Worm (Caenorhabditis elegans) whole organism, L2 larva: Measurements from ENCODE around the gene C29F9.6.
A peak's percentile ranks its signal among the peaks of the same experiment; 100 is the strongest.
"Not testable (repeated sequence)": the region's sequence is repeated elsewhere in the genome, so short reads cannot be mapped to it uniquely, and the experiment has no call there.

Source experiments
- C34F6.9 ChIP-seq: fragments of 150-350 bp; optimal IDR thresholded peaks from 2 replicates; lab custom pipeline; 2014; ENCODE audit warnings: missing biosample characterization, missing genetic modification characterization
- F13H6.1 ChIP-seq: sonication (generic microtip); optimal IDR thresholded peaks from 2 replicates; lab custom pipeline; 2016; ENCODE audit warnings: missing genetic modification characterization, missing compliant biosample characterization
- R02D3.7 ChIP-seq: fragments of 150-350 bp; optimal IDR thresholded peaks from 2 replicates; lab custom pipeline; 2014; ENCODE audit warnings: missing biosample characterization, missing genetic modification characterization
- Y55F3AM.14 ChIP-seq: fragments of 200-800 bp; sonication (Bioruptor generic); optimal IDR thresholded peaks from 2 replicates; lab custom pipeline; 2018; ENCODE audit warnings: mild to moderate bottlenecking, missing genetic modification characterization, missing compliant biosample characterization
- ZK546.5 ChIP-seq: sonication (generic microtip); optimal IDR thresholded peaks from 2 replicates; lab custom pipeline; 2017; ENCODE audit warnings: missing biosample characterization, missing genetic modification characterization
- alr-1 ChIP-seq: fragments of 150-350 bp; optimal IDR thresholded peaks from 2 replicates; lab custom pipeline; 2014; ENCODE audit warnings: missing biosample characterization, missing genetic modification characterization
- aly-2 ChIP-seq: fragments of 150-350 bp; optimal IDR thresholded peaks from 2 replicates; lab custom pipeline; 2014; ENCODE audit warnings: missing biosample characterization, missing genetic modification characterization
- ama-1 ChIP-seq: fragments of 150-350 bp; optimal IDR thresholded peaks from 2 replicates; lab custom pipeline; 2018; ENCODE audit warnings: inconsistent platforms
- blmp-1 ChIP-seq: sonication (generic microtip); optimal IDR thresholded peaks from 2 replicates; lab custom pipeline; 2017; ENCODE audit warnings: missing genetic modification characterization, mild to moderate bottlenecking, missing compliant biosample characterization, antibody characterized with exemption, moderate library complexity; ENCODE audit not compliant: insufficient read depth
- ceh-16 ChIP-seq: fragments of 150-350 bp; optimal IDR thresholded peaks from 2 replicates; lab custom pipeline; 2014; ENCODE audit warnings: missing biosample characterization, missing genetic modification characterization
- ceh-82 ChIP-seq: fragments of 150-350 bp; optimal IDR thresholded peaks from 2 replicates; lab custom pipeline; 2014; ENCODE audit warnings: missing biosample characterization, missing genetic modification characterization
- crh-2 ChIP-seq: sonication (generic microtip); optimal IDR thresholded peaks from 2 replicates; lab custom pipeline; 2017; ENCODE audit warnings: missing biosample characterization, missing genetic modification characterization
- dmd-4 ChIP-seq: sonication (generic microtip); optimal IDR thresholded peaks from 2 replicates; lab custom pipeline; 2017; ENCODE audit warnings: missing biosample characterization, missing genetic modification characterization
- egl-27 ChIP-seq: sonication (generic microtip); optimal IDR thresholded peaks from 3 replicates; lab custom pipeline; 2017; ENCODE audit warnings: missing biosample characterization, missing genetic modification reagents, missing genetic modification characterization
- elt-1 ChIP-seq: fragments of 150-350 bp; optimal IDR thresholded peaks from 2 replicates; lab custom pipeline; 2014; ENCODE audit warnings: missing biosample characterization, missing genetic modification characterization
- gmeb-1 ChIP-seq: fragments of 150-350 bp; optimal IDR thresholded peaks from 2 replicates; lab custom pipeline; 2014; ENCODE audit warnings: missing biosample characterization, missing genetic modification characterization
- lin-13 ChIP-seq: fragments of 150-350 bp; optimal IDR thresholded peaks from 2 replicates; lab custom pipeline; 2014; ENCODE audit warnings: missing biosample characterization, missing genetic modification reagents, missing genetic modification characterization
- lsy-2 ChIP-seq, 2 experiments: fragments of 150-350 bp in 1 of 2; sonication (generic microtip) in 1 of 2; optimal IDR thresholded peaks; 2 replicates each; lab custom pipeline; 2014 to 2017; ENCODE audit warnings: missing biosample characterization in 2 of 2, missing genetic modification characterization in 2 of 2
- mab-5 ChIP-seq: fragments of 150-350 bp; optimal IDR thresholded peaks from 2 replicates; lab custom pipeline; 2014; ENCODE audit warnings: missing biosample characterization, missing genetic modification characterization
- mbf-1 ChIP-seq: sonication (generic microtip); optimal IDR thresholded peaks from 2 replicates; lab custom pipeline; 2017; ENCODE audit warnings: missing biosample characterization, missing genetic modification characterization
- nhr-10 ChIP-seq: sonication (generic microtip); optimal IDR thresholded peaks from 2 replicates; lab custom pipeline; 2017; ENCODE audit warnings: missing biosample characterization, missing genetic modification characterization
- nhr-11 ChIP-seq: fragments of 150-350 bp; optimal IDR thresholded peaks from 2 replicates; lab custom pipeline; 2014; ENCODE audit warnings: missing biosample characterization, missing genetic modification characterization
- nhr-12 ChIP-seq: fragments of 150-350 bp; optimal IDR thresholded peaks from 2 replicates; lab custom pipeline; 2014; ENCODE audit warnings: missing biosample characterization, missing genetic modification characterization
- nhr-129 ChIP-seq: fragments of 150-350 bp; optimal IDR thresholded peaks from 2 replicates; lab custom pipeline; 2014; ENCODE audit warnings: missing biosample characterization, missing genetic modification characterization
- nhr-21 ChIP-seq: fragments of 150-350 bp; optimal IDR thresholded peaks from 2 replicates; lab custom pipeline; 2014; ENCODE audit warnings: missing biosample characterization, missing genetic modification characterization
- nhr-23 ChIP-seq: fragments of 150-350 bp; optimal IDR thresholded peaks from 2 replicates; lab custom pipeline; 2014; ENCODE audit warnings: missing biosample characterization, missing genetic modification reagents, missing genetic modification characterization
- nhr-237 ChIP-seq: fragments of 150-350 bp; optimal IDR thresholded peaks from 2 replicates; lab custom pipeline; 2014; ENCODE audit warnings: missing biosample characterization, missing genetic modification characterization
- nhr-25 ChIP-seq: fragments of 150-350 bp; sonication (generic microtip); optimal IDR thresholded peaks from 3 replicates; lab custom pipeline; 2014; ENCODE audit warnings: missing biosample characterization, missing genetic modification characterization
- nhr-6 ChIP-seq: fragments of 150-350 bp; optimal IDR thresholded peaks from 2 replicates; lab custom pipeline; 2014; ENCODE audit warnings: missing biosample characterization, missing genetic modification characterization
- nhr-77 ChIP-seq: fragments of 150-350 bp; optimal IDR thresholded peaks from 2 replicates; lab custom pipeline; 2014; ENCODE audit warnings: missing biosample characterization, missing genetic modification characterization
- peb-1 ChIP-seq: fragments of 150-350 bp; optimal IDR thresholded peaks from 2 replicates; lab custom pipeline; 2014; ENCODE audit warnings: missing biosample characterization, missing genetic modification characterization
- sem-4 ChIP-seq: fragments of 150-350 bp; optimal IDR thresholded peaks from 2 replicates; lab custom pipeline; 2014; ENCODE audit warnings: missing biosample characterization, missing genetic modification reagents, missing genetic modification characterization
- skn-1 ChIP-seq: sonication (generic microtip); optimal IDR thresholded peaks from 2 replicates; lab custom pipeline; 2017; ENCODE audit warnings: missing biosample characterization, missing genetic modification characterization
- sma-9 ChIP-seq, 2 experiments: fragments of 150-350 bp in 1 of 2; sonication (generic microtip) in 1 of 2; optimal IDR thresholded peaks; 2 replicates each; lab custom pipeline; 2014 to 2016; ENCODE audit warnings: missing genetic modification characterization in 2 of 2, mild to moderate bottlenecking in 1 of 2, missing biosample characterization in 1 of 2, missing compliant biosample characterization in 1 of 2, missing genetic modification reagents in 1 of 2, moderate library complexity in 1 of 2
- unc-55 ChIP-seq: fragments of 150-350 bp; sonication (generic microtip); optimal IDR thresholded peaks from 3 replicates; lab custom pipeline; 2014; ENCODE audit warnings: missing biosample characterization, missing genetic modification reagents, missing genetic modification characterization
- unc-62 ChIP-seq: fragments of 150-350 bp; optimal IDR thresholded peaks from 2 replicates; lab custom pipeline; 2014; ENCODE audit warnings: missing biosample characterization, missing genetic modification reagents, missing genetic modification characterization
- ztf-1 ChIP-seq: fragments of 200-800 bp; sonication (Bioruptor generic); conservative IDR thresholded peaks from 2 replicates; pipeline ENCODE4 v1.3.6; 2022; ENCODE audit warnings: missing genetic modification characterization, missing compliant biosample characterization

C29F9.6 gene

DNA sequence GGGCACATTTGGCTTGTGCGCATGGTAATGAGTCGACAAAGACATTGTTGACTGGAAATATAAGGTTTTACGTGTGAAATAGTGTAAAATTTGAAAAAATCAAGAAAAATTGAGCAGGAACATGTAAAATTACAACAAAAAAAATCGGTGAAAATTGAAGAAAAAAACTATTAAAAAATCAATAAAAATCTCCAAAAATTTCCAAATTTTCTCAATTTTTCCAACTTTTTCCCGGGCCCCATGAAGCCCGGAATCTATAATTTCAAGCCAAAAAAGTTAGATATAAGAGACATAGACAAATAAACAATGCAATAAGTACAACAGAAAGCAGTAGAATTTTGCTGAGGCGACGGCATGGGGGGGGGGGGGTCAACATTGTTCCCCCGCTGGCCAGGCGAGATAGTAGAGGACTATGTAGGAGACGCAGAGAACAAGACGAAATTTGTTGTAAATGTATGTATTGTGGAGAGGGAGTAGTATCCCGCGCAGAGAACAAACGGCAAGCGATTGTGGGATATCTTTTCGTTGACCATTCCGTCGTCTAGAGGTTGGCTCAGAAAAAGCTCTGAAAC is 19.9 kb upstream of the C29F9.6 start, which contains the start of gene pat-4 (continued):
- TF ChIP-seq unc-62 (GFP tag; lab: Kevin White, UChicago) (no peak), ama-1 (no peak), lsy-2 (tag; optimal IDR thresholded peaks at IDR 0.05; lab: Kevin White, UChicago) (no peak), ztf-1 (GFP tag; lab: Robert Waterston, UW) (no peak), nhr-25 (tag; lab: Kevin White, UChicago) (peak; percentile 25), nhr-237 (tag; lab: Kevin White, UChicago) (no peak), Y55F3AM.14 (no peak), nhr-23 (tag; lab: Kevin White, UChicago) (no peak), nhr-6 (no peak), egl-27 (tag; lab: Kevin White, UChicago) (no peak), alr-1 (tag; lab: Kevin White, UChicago) (no peak), nhr-11 (tag; lab: Kevin White, UChicago) (no peak), elt-1 (no peak), nhr-77 (tag; lab: Kevin White, UChicago) (no peak), blmp-1 (tag; lab: Kevin White, UChicago) (no peak), nhr-12 (tag; lab: Kevin White, UChicago) (no peak), gmeb-1 (tag; lab: Kevin White, UChicago) (no peak), ceh-82 (tag; lab: Kevin White, UChicago) (no peak), crh-2 (tag; lab: Kevin White, UChicago) (no peak), aly-2 (tag; lab: Kevin White, UChicago) (no peak)

DNA sequence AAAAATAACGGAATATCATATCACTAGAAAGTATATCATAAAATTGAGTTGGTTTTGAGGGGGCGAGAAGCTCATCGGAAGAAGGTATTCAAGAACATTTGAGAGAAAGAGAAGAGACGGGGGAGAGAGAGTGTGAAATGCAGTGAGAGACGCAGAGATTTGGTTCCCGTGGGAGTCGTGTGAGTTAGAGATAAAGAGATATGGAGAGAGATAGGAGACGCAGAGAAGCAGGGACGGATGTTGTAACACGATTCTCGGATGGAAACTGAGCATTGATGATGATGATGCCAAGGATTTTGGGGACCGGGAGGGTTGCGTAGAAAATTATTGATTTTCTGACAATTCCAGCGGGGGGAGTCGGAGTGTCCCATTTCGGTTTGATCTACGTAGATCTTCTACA is 18.5 kb upstream of the C29F9.6 start:
- no peak for TF ChIP-seq ZK546.5 (tag; lab: Kevin White, UChicago)
- no peak for TF ChIP-seq skn-1 (tag; lab: Kevin White, UChicago)
- TF ChIP-seq nhr-11 (tag; lab: Kevin White, UChicago), result no peak
- TF ChIP-seq R02D3.7 (tag; lab: Kevin White, UChicago), result no peak
- TF ChIP-seq nhr-10 (tag; lab: Kevin White, UChicago), result no peak
- TF ChIP-seq ztf-1 (GFP tag; lab: Robert Waterston, UW), result no peak
- no peak for TF ChIP-seq ama-1
- peak; percentile 36 for TF ChIP-seq crh-2 (tag; lab: Kevin White, UChicago)
- peak; percentile 20 for TF ChIP-seq C34F6.9 (tag; lab: Kevin White, UChicago)
- no peak for TF ChIP-seq elt-1
- no peak for TF ChIP-seq ceh-16 (tag; lab: Kevin White, UChicago)
- peak; percentile 24 for TF ChIP-seq unc-55
- TF ChIP-seq lin-13 (GFP tag; lab: Kevin White, UChicago), result peak; percentile 16
- TF ChIP-seq unc-62 (GFP tag; lab: Kevin White, UChicago), result no peak
- TF ChIP-seq mab-5 (tag; lab: Kevin White, UChicago), result peak; percentile 16
- TF ChIP-seq nhr-129 (tag; lab: Kevin White, UChicago), result peak; percentile 50
- no peak for TF ChIP-seq nhr-25 (tag; lab: Kevin White, UChicago)
- no peak for TF ChIP-seq peb-1 (tag; lab: Kevin White, UChicago)
- peak; percentile 63 for TF ChIP-seq F13H6.1 (tag; lab: Kevin White, UChicago)
- TF ChIP-seq egl-27 (tag; lab: Kevin White, UChicago), result no peak
- no peak for TF ChIP-seq nhr-23 (tag; lab: Kevin White, UChicago)
- no peak for TF ChIP-seq aly-2 (tag; lab: Kevin White, UChicago)
- no peak for TF ChIP-seq nhr-77 (tag; lab: Kevin White, UChicago)
- peak; percentile 35 for TF ChIP-seq sma-9 (GFP tag; optimal IDR thresholded peaks at IDR 0.05; lab: Kevin White, UChicago)
- no peak for TF ChIP-seq sma-9 (tag; optimal IDR thresholded peaks at IDR 0.05; lab: Kevin White, UChicago)
- TF ChIP-seq dmd-4, result no peak
- TF ChIP-seq Y55F3AM.14, result no peak
- no peak for TF ChIP-seq sem-4 (tag; lab: Kevin White, UChicago)
- TF ChIP-seq mbf-1, result no peak
- peak; percentile 20 to 54 for TF ChIP-seq lsy-2 (tag; optimal IDR thresholded peaks at IDR 0.05; lab: Kevin White, UChicago)
- TF ChIP-seq, all 48 proteins: peak for 9

DNA sequence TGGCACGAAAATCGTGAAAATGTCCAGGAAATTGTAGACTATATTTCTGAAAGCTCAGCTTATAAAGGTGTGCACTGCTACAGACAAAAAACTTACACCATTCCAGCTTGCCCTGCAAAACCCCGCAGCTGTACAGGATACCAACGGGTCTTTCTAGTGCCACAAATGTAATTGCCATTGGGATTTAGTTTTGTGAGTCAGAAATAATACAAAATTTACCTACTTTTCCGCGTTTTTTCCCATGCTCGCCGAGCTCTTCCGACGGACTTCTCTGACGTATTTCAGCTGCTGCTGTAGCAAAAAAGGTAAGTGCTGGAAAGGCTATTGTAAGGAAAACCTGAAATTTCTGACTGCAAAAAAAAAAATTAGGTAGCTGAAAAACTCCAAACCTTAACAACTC is 17.7 kb upstream of the C29F9.6 start, which contains the start of gene C29F9.8:
C29F9.8 (minus strand) TSS at position 101 of the 400 bp plus-strand sequence.
- TF ChIP-seq ama-1; nhr-21 (tag; lab: Kevin White, UChicago); sem-4 (tag; lab: Kevin White, UChicago): not testable (repeated sequence)
